Fruit fly (Drosophila melanogaster): ENCODE results near the gene CG16781.

CG16781 gene

dm6 chrX:3451916-3452315, 11.9 kb downstream of the CG16781 start:
- TF ChIP-seq Drgx (GFP tag; IDR thresholded peaks at IDR 0.05) (peak; percentile 52; the same call in 1 of the 2 replicates), Trl (optimal IDR thresholded peaks at IDR 0.05) (peak in 1 of 2 experiments; percentile 11), Trl (GFP tag; optimal IDR thresholded peaks at IDR 0.05) (no peak), CG4617 (GFP tag; optimal IDR thresholded peaks at IDR 0.05; ENCODE audit: borderline replicate concordance) (no peak), CTCF (GFP tag; optimal IDR thresholded peaks at IDR 0.05) (no peak), cas (GFP tag; IDR thresholded peaks at IDR 0.05) (no peak), sens (GFP tag) (peak; percentile 45)

dm6 chrX:3451250-3451786, 12.5 kb downstream of the CG16781 start:
- TF ChIP-seq sna (GFP tag; IDR thresholded peaks at IDR 0.05; ENCODE audit: partially characterized antibody), result peak; percentile 26; the same call in 1 of the 2 replicates
- no peak for TF ChIP-seq disco-r (GFP tag; optimal IDR thresholded peaks at IDR 0.05)
- TF ChIP-seq gcm (GFP tag; optimal IDR thresholded peaks at IDR 0.05), result no peak
- TF ChIP-seq CG11504 (tag; optimal IDR thresholded peaks at IDR 0.05), result peak; percentile 98
- TF ChIP-seq pnt (GFP tag; optimal IDR thresholded peaks at IDR 0.05), result no peak
- no peak for TF ChIP-seq Mrtf (GFP tag; IDR thresholded peaks at IDR 0.05)
- no peak for TF ChIP-seq CG13424 (tag; optimal IDR thresholded peaks at IDR 0.05)
- TF ChIP-seq jumu (GFP tag; optimal IDR thresholded peaks at IDR 0.05), result no peak
- no peak for TF ChIP-seq zfh1 (GFP tag; IDR thresholded peaks at IDR 0.05)
- TF ChIP-seq Ssrp (tag; optimal IDR thresholded peaks at IDR 0.05), result no peak
- peak; percentile 53 for TF ChIP-seq yki (optimal IDR thresholded peaks at IDR 0.05)
- TF ChIP-seq CG14667 (GFP tag; IDR thresholded peaks at IDR 0.05), result no peak
- no peak for TF ChIP-seq CG15011 (GFP tag; optimal IDR thresholded peaks at IDR 0.05)
- no peak for TF ChIP-seq CG7928 (GFP tag; optimal IDR thresholded peaks at IDR 0.05)
- TF ChIP-seq Aef1 (GFP tag; IDR thresholded peaks at IDR 0.05), result no peak
- TF ChIP-seq CG16779 (GFP tag; IDR thresholded peaks at IDR 0.05), result no peak
- TF ChIP-seq CG6791 (GFP tag; IDR thresholded peaks at IDR 0.05; ENCODE audit: partially characterized antibody), result no peak
- TF ChIP-seq CG2120 (GFP tag; optimal IDR thresholded peaks at IDR 0.05), result no peak
- no peak for TF ChIP-seq bigmax (GFP tag; optimal IDR thresholded peaks at IDR 0.05)
- TF ChIP-seq sqz (GFP tag; optimal IDR thresholded peaks at IDR 0.05), result peak; percentile 38
- TF ChIP-seq CHES-1-like (GFP tag; optimal IDR thresholded peaks at IDR 0.05), result no peak
- no peak for TF ChIP-seq CG10209 (GFP tag; optimal IDR thresholded peaks at IDR 0.05)
- no peak for TF ChIP-seq Side (GFP tag; optimal IDR thresholded peaks at IDR 0.05)
- TF ChIP-seq CG4424 (GFP tag; optimal IDR thresholded peaks at IDR 0.05), result no peak
- no peak for TF ChIP-seq grau (tag; optimal IDR thresholded peaks at IDR 0.05)
- TF ChIP-seq CG3838 (GFP tag; optimal IDR thresholded peaks at IDR 0.05), result no peak
- TF ChIP-seq CG2875 (GFP tag; optimal IDR thresholded peaks at IDR 0.05), result no peak
- TF ChIP-seq CG10431 (GFP tag; optimal IDR thresholded peaks at IDR 0.05), result no peak
- TF ChIP-seq CG9817 (tag; optimal IDR thresholded peaks at IDR 0.05), result no peak
- TF ChIP-seq repo (GFP tag; optimal IDR thresholded peaks at IDR 0.05), result no peak
- no peak for TF ChIP-seq so (GFP tag; IDR thresholded peaks at IDR 0.05)
- no peak for TF ChIP-seq CG43689 (GFP tag; IDR thresholded peaks at IDR 0.05)
- TF ChIP-seq sd (tag; optimal IDR thresholded peaks at IDR 0.05), result peak; percentile 14
- no peak for TF ChIP-seq ftz-f1 (GFP tag; optimal IDR thresholded peaks at IDR 0.05)
- no peak for TF ChIP-seq CG18764 (GFP tag; optimal IDR thresholded peaks at IDR 0.05)
- no peak for TF ChIP-seq Sox100B (GFP tag; optimal IDR thresholded peaks at IDR 0.05)
- TF ChIP-seq br (optimal IDR thresholded peaks at IDR 0.05), result no peak
- TF ChIP-seq CG15073 (GFP tag; optimal IDR thresholded peaks at IDR 0.05), result no peak
- no peak for TF ChIP-seq odd (GFP tag; optimal IDR thresholded peaks at IDR 0.05)
- no peak for TF ChIP-seq CG11247 (GFP tag; IDR thresholded peaks at IDR 0.05)
- no peak for TF ChIP-seq lilli (GFP tag; optimal IDR thresholded peaks at IDR 0.05)
- TF ChIP-seq z (GFP tag; IDR thresholded peaks at IDR 0.05), result peak; percentile 96
- no peak for TF ChIP-seq ranshi (GFP tag; IDR thresholded peaks at IDR 0.05)
- no peak for TF ChIP-seq MTF-1 (GFP tag; optimal IDR thresholded peaks at IDR 0.05; ENCODE audit: borderline replicate concordance)
- peak; percentile 90 for TF ChIP-seq CG3163 (GFP tag; optimal IDR thresholded peaks at IDR 0.05)
